Worm (Caenorhabditis elegans) whole organism, young adult: Measurements from ENCODE around the gene M04C3.1.

Experiments used
- B0261.1 ChIP-seq: sonication (generic microtip); optimal IDR thresholded peaks from 2 replicates; lab custom pipeline; 2016; ENCODE audit warnings: mild to moderate bottlenecking, missing genetic modification characterization, moderate library complexity, missing compliant biosample characterization
- B0336.3 ChIP-seq: fragments of 200-800 bp; sonication (Bioruptor generic); IDR thresholded peaks from 2 replicates; pipeline ENCODE4 v1.3.6; 2022; ENCODE audit warnings: missing genetic modification characterization, missing compliant biosample characterization
- C06A6.2 ChIP-seq: fragments of 200-800 bp; sonication (Bioruptor generic); conservative IDR thresholded peaks from 2 replicates; pipeline ENCODE4 v1.3.6; 2022; ENCODE audit warnings: missing genetic modification characterization, missing compliant biosample characterization
- C17E4.6 ChIP-seq: fragments of 200-800 bp; sonication (Bioruptor generic); IDR thresholded peaks from 2 replicates; pipeline ENCODE4 v1.3.6; 2022; ENCODE audit warnings: missing genetic modification reagents, missing genetic modification characterization, missing compliant biosample characterization
- F49E8.2 ChIP-seq: sonication (generic microtip); optimal IDR thresholded peaks from 3 replicates; lab custom pipeline; 2017; ENCODE audit warnings: missing genetic modification characterization, mild to moderate bottlenecking, missing compliant biosample characterization, antibody characterized with exemption, moderate library complexity; ENCODE audit not compliant: insufficient read depth
- F55B11.4 ChIP-seq: sonication (generic microtip); optimal IDR thresholded peaks from 2 replicates; lab custom pipeline; 2016; ENCODE audit warnings: missing compliant biosample characterization, missing genetic modification characterization, borderline replicate concordance; ENCODE audit not compliant: insufficient read depth
- attf-3 ChIP-seq: fragments of 200-800 bp; sonication (Bioruptor generic); conservative IDR thresholded peaks from 2 replicates; pipeline ENCODE4 v1.3.6; 2022; ENCODE audit warnings: missing genetic modification reagents, missing genetic modification characterization, missing compliant biosample characterization
- bed-2 ChIP-seq: fragments of 200-800 bp; sonication (Bioruptor generic); IDR thresholded peaks from 2 replicates; pipeline ENCODE4 v1.3.6; 2022; ENCODE audit warnings: missing genetic modification reagents, missing genetic modification characterization, missing compliant biosample characterization
- ccch-3 ChIP-seq: fragments of 200-800 bp; sonication (Bioruptor generic); optimal IDR thresholded peaks from 2 replicates; lab custom pipeline; 2018; ENCODE audit warnings: mild to moderate bottlenecking, missing genetic modification characterization, missing compliant biosample characterization
- ceh-100 ChIP-seq: fragments of 200-800 bp; sonication (Bioruptor generic); IDR thresholded peaks from 2 replicates; pipeline ENCODE4 v1.3.6; 2022; ENCODE audit warnings: missing genetic modification reagents, missing genetic modification characterization, missing compliant biosample characterization
- ceh-91 ChIP-seq: fragments of 200-800 bp; sonication (Bioruptor generic); IDR thresholded peaks from 2 replicates; pipeline ENCODE4 v1.3.6; 2022; ENCODE audit warnings: missing genetic modification reagents, missing genetic modification characterization, missing compliant biosample characterization
- chd-7 ChIP-seq: sonication (generic microtip); optimal IDR thresholded peaks from 2 replicates; lab custom pipeline; 2016; ENCODE audit warnings: mild to moderate bottlenecking, missing genetic modification characterization, moderate library complexity, missing compliant biosample characterization
- die-1 ChIP-seq: sonication (generic microtip); optimal IDR thresholded peaks from 2 replicates; lab custom pipeline; 2016; ENCODE audit warnings: missing genotype, mild to moderate bottlenecking, missing genetic modification characterization, missing compliant biosample characterization
- dpl-1 ChIP-seq: fragments of 150-350 bp; optimal IDR thresholded peaks from 2 replicates; lab custom pipeline; 2014; ENCODE audit warnings: missing biosample characterization, missing genetic modification reagents, missing genetic modification characterization
- efl-1 ChIP-seq: fragments of 150-350 bp; optimal IDR thresholded peaks from 2 replicates; lab custom pipeline; 2014; ENCODE audit warnings: missing biosample characterization, missing genetic modification reagents, missing genetic modification characterization
- egrh-3 ChIP-seq: fragments of 200-800 bp; sonication (Bioruptor generic); IDR thresholded peaks from 2 replicates; pipeline ENCODE4 v1.3.6; 2022; ENCODE audit warnings: missing genetic modification reagents, missing genetic modification characterization, missing compliant biosample characterization
- ets-4 ChIP-seq: fragments of 200-800 bp; sonication (Bioruptor generic); optimal IDR thresholded peaks from 2 replicates; lab custom pipeline; 2018; ENCODE audit warnings: mild to moderate bottlenecking, missing genetic modification characterization, missing compliant biosample characterization
- him-1 ChIP-seq: sonication (generic microtip); optimal IDR thresholded peaks from 2 replicates; lab custom pipeline; 2016; ENCODE audit warnings: missing genotype, missing genetic modification reagents, missing genetic modification characterization, missing compliant biosample characterization
- hmg-1.2 ChIP-seq: fragments of 200-800 bp; sonication (Bioruptor generic); IDR thresholded peaks from 2 replicates; pipeline ENCODE4 v1.3.6; 2022; ENCODE audit warnings: missing genetic modification reagents, missing genetic modification characterization, missing compliant biosample characterization
- hrde-1 ChIP-seq: sonication (generic microtip); optimal IDR thresholded peaks from 2 replicates; lab custom pipeline; 2016; ENCODE audit warnings: missing genetic modification characterization, mild to moderate bottlenecking, missing compliant biosample characterization, moderate library complexity, missing genotype, missing genetic modification reagents, borderline replicate concordance
- hsf-1 ChIP-seq: fragments of 200-800 bp; sonication (Bioruptor generic); IDR thresholded peaks from 2 replicates; pipeline ENCODE4 v1.3.6; 2022; ENCODE audit warnings: missing genetic modification reagents, missing genetic modification characterization, missing compliant biosample characterization
- lag-1 ChIP-seq: fragments of 200-800 bp; sonication (Bioruptor generic); IDR thresholded peaks from 2 replicates; pipeline ENCODE4 v1.3.6; 2022; ENCODE audit warnings: missing genetic modification reagents, missing genetic modification characterization, missing compliant biosample characterization
- let-526 ChIP-seq: fragments of 200-800 bp; sonication (Bioruptor generic); IDR thresholded peaks from 2 replicates; pipeline ENCODE4 v1.3.6; 2022; ENCODE audit warnings: missing genetic modification reagents, missing genetic modification characterization, missing compliant biosample characterization
- lin-26 ChIP-seq: fragments of 200-800 bp; sonication (Bioruptor generic); IDR thresholded peaks from 2 replicates; pipeline ENCODE4 v1.3.6; 2022; ENCODE audit warnings: missing genetic modification reagents, missing genetic modification characterization, missing compliant biosample characterization
- lin-40 ChIP-seq: sonication (generic microtip); optimal IDR thresholded peaks from 2 replicates; lab custom pipeline; 2016; ENCODE audit warnings: missing genetic modification characterization, mild to moderate bottlenecking, missing compliant biosample characterization, missing genotype, missing genetic modification reagents
- lsy-27 ChIP-seq: sonication (generic microtip); optimal IDR thresholded peaks from 2 replicates; lab custom pipeline; 2017; ENCODE audit warnings: missing genetic modification characterization, mild to moderate bottlenecking, missing compliant biosample characterization, antibody characterized with exemption, missing genotype, borderline replicate concordance; ENCODE audit not compliant: insufficient read depth
- madf-8 ChIP-seq: fragments of 200-800 bp; sonication (Bioruptor generic); conservative IDR thresholded peaks from 2 replicates; pipeline ENCODE4 v1.3.6; 2022; ENCODE audit warnings: missing genetic modification reagents, missing genetic modification characterization, missing compliant biosample characterization
- mel-28 ChIP-seq: sonication (generic microtip); optimal IDR thresholded peaks from 2 replicates; lab custom pipeline; 2016; ENCODE audit warnings: borderline replicate concordance, mild to moderate bottlenecking, missing genetic modification characterization, missing compliant biosample characterization
- nfya-1 ChIP-seq: sonication (generic microtip); optimal IDR thresholded peaks from 2 replicates; lab custom pipeline; 2017; ENCODE audit warnings: antibody characterized with exemption, missing compliant biosample characterization, missing genetic modification characterization, borderline replicate concordance; ENCODE audit not compliant: insufficient read depth
- nfyb-1 ChIP-seq: fragments of 200-800 bp; sonication (Bioruptor generic); IDR thresholded peaks from 2 replicates; pipeline ENCODE4 v1.3.6; 2022; ENCODE audit warnings: missing genetic modification reagents, missing genetic modification characterization, missing compliant biosample characterization
- nhr-120 ChIP-seq: fragments of 200-800 bp; sonication (Bioruptor generic); IDR thresholded peaks from 2 replicates; pipeline ENCODE4 v1.3.6; 2022; ENCODE audit warnings: missing genetic modification characterization, missing compliant biosample characterization
- nhr-179 ChIP-seq: sonication (generic microtip); optimal IDR thresholded peaks from 2 replicates; lab custom pipeline; 2016; ENCODE audit warnings: mild to moderate bottlenecking, missing genetic modification characterization, missing compliant biosample characterization
- nhr-90 ChIP-seq: sonication (generic microtip); optimal IDR thresholded peaks from 2 replicates; lab custom pipeline; 2016; ENCODE audit warnings: missing genotype, mild to moderate bottlenecking, missing genetic modification characterization, missing compliant biosample characterization
- rpc-1 ChIP-seq, 2 experiments: fragments of 150-350 bp in 1 of 2; sonication (generic microtip) in 1 of 2; optimal IDR thresholded peaks; 2 replicates each; lab custom pipeline; 2014 to 2018; ENCODE audit warnings: missing biosample characterization in 1 of 2, missing genetic modification characterization in 1 of 2, missing genetic modification reagents in 1 of 2, missing genotype in 1 of 2
- tbp1 ChIP-seq: fragments of 200-800 bp; sonication (Bioruptor generic); optimal IDR thresholded peaks from 2 replicates; lab custom pipeline; 2018; ENCODE audit warnings: mild to moderate bottlenecking, missing genetic modification characterization, missing compliant biosample characterization
- unc-62 ChIP-seq: fragments of 150-350 bp; optimal IDR thresholded peaks from 2 replicates; lab custom pipeline; 2014; ENCODE audit warnings: missing biosample characterization, missing genetic modification reagents, missing genetic modification characterization
- zfh-2 ChIP-seq: fragments of 200-800 bp; sonication (Bioruptor generic); conservative IDR thresholded peaks from 2 replicates; pipeline ENCODE4 v1.3.6; 2022; ENCODE audit warnings: missing genetic modification reagents, missing genetic modification characterization, missing compliant biosample characterization

M04C3.1 gene

ce11 chrV:19485690-19486089 is 40.3 kb upstream of the M04C3.1 start, which contains the start of gene Y43F8B.18:
Gene Y43F8B.18, plus strand, starts transcription at chrV:19485990.
- no peak for TF ChIP-seq nhr-90
- TF ChIP-seq B0261.1 (tag; lab: Kevin White, UChicago) = no peak
- TF ChIP-seq F49E8.2 = no peak
- TF ChIP-seq ccch-3 (GFP tag; lab: Kevin White, UChicago) = no peak
- TF ChIP-seq unc-62 (GFP tag; lab: Kevin White, UChicago) = no peak

- TF ChIP-seq tbp1 (GFP tag; lab: Kevin White, UChicago) (no peak), ceh-100 (GFP tag; lab: Robert Waterston, UW) (no peak), nhr-179 (tag; lab: Kevin White, UChicago) (no peak), him-1 (tag; lab: Kevin White, UChicago) (no peak), die-1 (tag; lab: Kevin White, UChicago) (no peak), dpl-1 (no peak), mel-28 (tag; lab: Kevin White, UChicago) (no peak), nhr-120 (GFP tag; lab: Robert Waterston, UW) (no peak), lsy-27 (no peak), hrde-1 (tag; lab: Kevin White, UChicago) (no peak), let-526 (GFP tag; lab: Robert Waterston, UW) (no peak), zfh-2 (GFP tag; lab: Robert Waterston, UW) (peak; percentile 87), C06A6.2 (GFP tag; lab: Robert Waterston, UW) (no peak), F55B11.4 (tag; lab: Kevin White, UChicago) (no peak), egrh-3 (peak; percentile 88), madf-8 (GFP tag; lab: Robert Waterston, UW) (no peak), lag-1 (GFP tag; lab: Robert Waterston, UW) (no peak), lin-26 (GFP tag; lab: Robert Waterston, UW) (0 out of 2 replicates have a peak, but pooled peaks have one; percentile 10)
Observed at ce11 chrV:19485261-19485660, 39.9 kb upstream of the M04C3.1 start, which contains the start of gene Y43F8B.28. Gene Y43F8B.28, plus strand, starts transcription at chrV:19485319.

- TF ChIP-seq tbp1 (GFP tag; lab: Kevin White, UChicago) (peak; percentile 84), rpc-1 (optimal IDR thresholded peaks at IDR 0.05; lab: Kevin White, UChicago) (peak; percentile 51), rpc-1 (tag; optimal IDR thresholded peaks at IDR 0.05; lab: Kevin White, UChicago) (peak; percentile 71), B0261.1 (tag; lab: Kevin White, UChicago) (peak; percentile 62), zfh-2 (GFP tag; lab: Robert Waterston, UW) (no peak)
Observed at ce11 chrV:19484507-19484906, 39.1 kb upstream of the M04C3.1 start, which contains the start of gene Y43F8B.17. Gene Y43F8B.17, plus strand, starts transcription at chrV:19484721.

ce11 chrV:19482535-19482934 is 37.1 kb upstream of the M04C3.1 start, which contains the start of gene Y43F8B.22:
Gene Y43F8B.22, plus strand, starts transcription at chrV:19482835.
- TF ChIP-seq lsy-27 = no peak
- no peak for TF ChIP-seq B0336.3 (GFP tag; lab: Robert Waterston, UW)
- TF ChIP-seq lin-40 (tag; lab: Kevin White, UChicago) = no peak
- no peak for TF ChIP-seq attf-3 (GFP tag; lab: Robert Waterston, UW)
- no peak for TF ChIP-seq ceh-91 (GFP tag; lab: Robert Waterston, UW)
- no peak for TF ChIP-seq bed-2
- TF ChIP-seq hmg-1.2 (GFP tag; lab: Robert Waterston, UW) = no peak
- TF ChIP-seq nfya-1 (tag; lab: Kevin White, UChicago) = no peak
- TF ChIP-seq C06A6.2 (GFP tag; lab: Robert Waterston, UW) = no peak
- TF ChIP-seq nfyb-1 (GFP tag; lab: Robert Waterston, UW) = no peak
- TF ChIP-seq ets-4 (GFP tag; lab: Kevin White, UChicago) = no peak
- no peak for TF ChIP-seq C17E4.6 (GFP tag; lab: Robert Waterston, UW)
- no peak for TF ChIP-seq hsf-1 (GFP tag; lab: Robert Waterston, UW)
- TF ChIP-seq tbp1 (GFP tag; lab: Kevin White, UChicago) = no peak
- TF ChIP-seq chd-7 = no peak
- no peak for TF ChIP-seq efl-1 (GFP tag; lab: Kevin White, UChicago)
- no peak for TF ChIP-seq rpc-1 (optimal IDR thresholded peaks at IDR 0.05; lab: Kevin White, UChicago)
- no peak for TF ChIP-seq rpc-1 (tag; optimal IDR thresholded peaks at IDR 0.05; lab: Kevin White, UChicago)
